Fruit fly (Drosophila melanogaster) whole organism, embryonic: ENCODE measurements around the gene CG11710.
"Not testable (repeated sequence)": the region's sequence is repeated elsewhere in the genome, so short reads cannot be mapped to it uniquely, and the experiment has no call there.

Experiments used
- Adf1 ChIP-seq: fragments of 200-800 bp; sonication (Bioruptor generic); IDR thresholded peaks from 2 replicates; pipeline ENCODE4 v1.3.6; 2022; ENCODE audit warnings: missing biosample characterization, missing genetic modification characterization
- Atf-2 ChIP-seq: fragments of 200-800 bp; sonication (Bioruptor generic); optimal IDR thresholded peaks from 2 replicates; lab custom pipeline; 2016; ENCODE audit warnings: missing biosample characterization, missing genetic modification characterization
- CG10321 ChIP-seq: fragments of 200-800 bp; sonication (Bioruptor generic); IDR thresholded peaks from 2 replicates; pipeline ENCODE4 v1.3.6; 2022; ENCODE audit warnings: missing biosample characterization, missing genetic modification characterization
- CG10431 ChIP-seq: fragments of 200-800 bp; sonication (Bioruptor generic); optimal IDR thresholded peaks from 3 replicates; lab custom pipeline; 2018; ENCODE audit warnings: missing biosample characterization, mild to moderate bottlenecking, missing genetic modification characterization
- CG11247 ChIP-seq: fragments of 200-800 bp; sonication (Bioruptor generic); IDR thresholded peaks from 2 replicates; pipeline ENCODE4 v1.3.6; 2022; ENCODE audit warnings: missing biosample characterization, missing genetic modification characterization
- CG15011 ChIP-seq: fragments of 200-800 bp; sonication (Bioruptor generic); optimal IDR thresholded peaks from 3 replicates; lab custom pipeline; 2018; ENCODE audit warnings: missing biosample characterization, mild to moderate bottlenecking, missing genetic modification characterization
- CG17912 ChIP-seq: fragments of 200-800 bp; sonication (Bioruptor generic); optimal IDR thresholded peaks from 2 replicates; lab custom pipeline; 2018; ENCODE audit warnings: missing biosample characterization, mild to moderate bottlenecking, missing genetic modification characterization
- CG1792 ChIP-seq: fragments of 200-800 bp; sonication (Bioruptor generic); optimal IDR thresholded peaks from 2 replicates; lab custom pipeline; 2016; ENCODE audit warnings: missing biosample characterization, missing genetic modification characterization
- CG1832 ChIP-seq: fragments of 200-800 bp; sonication (Bioruptor generic); optimal IDR thresholded peaks from 2 replicates; lab custom pipeline; 2017; ENCODE audit warnings: missing biosample characterization, mild to moderate bottlenecking, missing genetic modification characterization, inconsistent platforms
- CG2120 ChIP-seq: fragments of 200-800 bp; sonication (Bioruptor generic); optimal IDR thresholded peaks from 3 replicates; lab custom pipeline; 2016; ENCODE audit warnings: missing biosample characterization, missing genetic modification characterization
- CG30431 ChIP-seq: fragments of 200-800 bp; sonication (Bioruptor generic); optimal IDR thresholded peaks from 2 replicates; lab custom pipeline; 2017; ENCODE audit warnings: missing biosample characterization, missing genetic modification characterization
- CG4360 ChIP-seq: fragments of 200-800 bp; sonication (Bioruptor generic); IDR thresholded peaks from 2 replicates; pipeline ENCODE4 v1.3.6; 2022; ENCODE audit warnings: missing biosample characterization, missing genetic modification characterization
- CG9797 ChIP-seq: fragments of 200-800 bp; sonication (Bioruptor generic); optimal IDR thresholded peaks from 3 replicates; lab custom pipeline; 2018; ENCODE audit warnings: missing biosample characterization, mild to moderate bottlenecking, missing genetic modification characterization
- CTCF ChIP-seq: fragments of 200-800 bp; sonication (Bioruptor generic); optimal IDR thresholded peaks from 2 replicates; lab custom pipeline; 2017; ENCODE audit warnings: missing biosample characterization, mild to moderate bottlenecking, missing genetic modification characterization, moderate library complexity
- CrebB ChIP-seq: fragments of 200-800 bp; sonication (Bioruptor generic); optimal IDR thresholded peaks from 3 replicates; lab custom pipeline; 2018; ENCODE audit warnings: missing biosample characterization, mild to moderate bottlenecking, missing genetic modification characterization
- Dad ChIP-seq: fragments of 200-800 bp; sonication (Bioruptor generic); optimal IDR thresholded peaks from 3 replicates; lab custom pipeline; 2016; ENCODE audit warnings: missing biosample characterization, missing genetic modification characterization
- Dbx ChIP-seq: fragments of 200-800 bp; sonication (Bioruptor generic); IDR thresholded peaks from 3 replicates; pipeline ENCODE4 v1.3.6; 2022; ENCODE audit warnings: missing biosample characterization, missing genetic modification characterization
- Deaf1 ChIP-seq: fragments of 200-800 bp; optimal IDR thresholded peaks from 3 replicates; lab custom pipeline; 2019; ENCODE audit warnings: missing biosample characterization, mild to moderate bottlenecking, missing genetic modification characterization, moderate library complexity
- Gug ChIP-seq: fragments of 200-800 bp; sonication (Bioruptor generic); IDR thresholded peaks from 4 replicates; pipeline ENCODE4 v1.3.6; 2022; ENCODE audit warnings: missing biosample characterization, missing genetic modification characterization
- Hand ChIP-seq: fragments of 200-800 bp; sonication (Bioruptor generic); optimal IDR thresholded peaks from 2 replicates; lab custom pipeline; 2017; ENCODE audit warnings: mild to moderate bottlenecking, missing biosample characterization, missing genetic modification reagents, missing genetic modification characterization
- Med ChIP-seq: fragments of 200-800 bp; sonication (Bioruptor generic); peaks from one replicate; lab custom pipeline; 2016; ENCODE audit warnings: missing biosample characterization, missing genetic modification characterization, mild to moderate bottlenecking, inconsistent platforms, moderate library complexity
- Nf-YC ChIP-seq: fragments of 200-800 bp; optimal IDR thresholded peaks from 3 replicates; lab custom pipeline; 2019; ENCODE audit warnings: missing biosample characterization, mild to moderate bottlenecking, missing genetic modification characterization, moderate library complexity
- NfI ChIP-seq: fragments of 200-800 bp; sonication (Bioruptor generic); optimal IDR thresholded peaks from 3 replicates; lab custom pipeline; 2018; ENCODE audit warnings: missing biosample characterization, mild to moderate bottlenecking, missing genetic modification characterization, moderate library complexity
- Sox102F ChIP-seq: fragments of 200-800 bp; sonication (Bioruptor generic); optimal IDR thresholded peaks from 2 replicates; lab custom pipeline; 2018; ENCODE audit warnings: missing biosample characterization, mild to moderate bottlenecking, missing genetic modification characterization, moderate library complexity
- Trl ChIP-seq, 3 experiments: fragments of >200 bp in 2 of 3; fragments of 200-800 bp in 1 of 3; sonication (Bioruptor generic) in 1 of 3; optimal IDR thresholded peaks; 2 replicates in 1 of 3; 3 replicates in 2 of 3; lab custom pipeline; 2016 to 2017; ENCODE audit warnings: missing biosample characterization in 1 of 3, missing genetic modification characterization in 1 of 3
- Vsx1 ChIP-seq: fragments of 200-800 bp; sonication (Bioruptor generic); optimal IDR thresholded peaks from 2 replicates; lab custom pipeline; 2017; ENCODE audit warnings: missing biosample characterization, mild to moderate bottlenecking, missing genetic modification characterization, missing genetic modification reagents
- abd-A ChIP-seq: fragments of 200-800 bp; sonication (Bioruptor generic); optimal IDR thresholded peaks from 3 replicates; lab custom pipeline; 2019; ENCODE audit warnings: missing biosample characterization, mild to moderate bottlenecking, missing genetic modification characterization, moderate library complexity
- cg ChIP-seq: fragments of 200-800 bp; sonication (Bioruptor generic); optimal IDR thresholded peaks from 3 replicates; lab custom pipeline; 2019; ENCODE audit warnings: missing biosample characterization, mild to moderate bottlenecking, missing genetic modification characterization, moderate library complexity
- chinmo ChIP-seq: fragments of 200-800 bp; sonication (Bioruptor generic); IDR thresholded peaks from 4 replicates; pipeline ENCODE4 v1.3.6; 2022; ENCODE audit warnings: missing biosample characterization, missing genetic modification characterization; ENCODE audit not compliant: partially characterized antibody
- crol ChIP-seq: fragments of 200-800 bp; sonication (Bioruptor generic); IDR thresholded peaks from 2 replicates; pipeline ENCODE4 v1.3.6; 2022; ENCODE audit warnings: missing biosample characterization, missing genetic modification characterization
- crp ChIP-seq, 2 experiments: fragments of 200-800 bp; sonication (Bioruptor generic); optimal IDR thresholded peaks; 2 replicates in 1 of 2; 3 replicates in 1 of 2; lab custom pipeline; 2017; ENCODE audit warnings: missing biosample characterization in 2 of 2, missing genetic modification characterization in 2 of 2, mild to moderate bottlenecking in 1 of 2, moderate library complexity in 1 of 2
- ewg ChIP-seq: fragments of 200-800 bp; sonication (Bioruptor generic); optimal IDR thresholded peaks from 3 replicates; lab custom pipeline; 2017; ENCODE audit warnings: mild to moderate bottlenecking, missing biosample characterization, missing genetic modification reagents, missing genetic modification characterization
- fd102C ChIP-seq: fragments of 200-800 bp; sonication (Bioruptor generic); optimal IDR thresholded peaks from 2 replicates; lab custom pipeline; 2018; ENCODE audit warnings: missing biosample characterization, mild to moderate bottlenecking, missing genetic modification characterization, moderate library complexity
- ftz-f1 ChIP-seq: fragments of 200-800 bp; sonication (Bioruptor generic); optimal IDR thresholded peaks from 2 replicates; lab custom pipeline; 2016; ENCODE audit warnings: missing biosample characterization, missing genetic modification characterization
- fu2 ChIP-seq: fragments of 200-800 bp; sonication (Bioruptor generic); optimal IDR thresholded peaks from 2 replicates; lab custom pipeline; 2016; ENCODE audit warnings: missing biosample characterization, missing genetic modification characterization
- gem ChIP-seq: fragments of 200-800 bp; sonication (Bioruptor generic); optimal IDR thresholded peaks from 2 replicates; lab custom pipeline; 2019; ENCODE audit warnings: missing biosample characterization, mild to moderate bottlenecking, missing genetic modification characterization, moderate library complexity
- inv ChIP-seq: fragments of 200-800 bp; sonication (Bioruptor generic); IDR thresholded peaks from 2 replicates; pipeline ENCODE4 v1.3.6; 2022; ENCODE audit warnings: missing biosample characterization, missing genetic modification characterization; ENCODE audit not compliant: partially characterized antibody
- nmo ChIP-seq: fragments of 200-800 bp; sonication (Bioruptor generic); optimal IDR thresholded peaks from 2 replicates; lab custom pipeline; 2018; ENCODE audit warnings: missing biosample characterization, mild to moderate bottlenecking, missing genetic modification characterization, moderate library complexity
- org-1 ChIP-seq: fragments of 200-800 bp; sonication (Bioruptor generic); optimal IDR thresholded peaks from 2 replicates; lab custom pipeline; 2017; ENCODE audit warnings: missing biosample characterization, missing genetic modification characterization
- row ChIP-seq: fragments of 200-800 bp; sonication (Bioruptor generic); IDR thresholded peaks from 3 replicates; pipeline ENCODE4 v1.3.6; 2022; ENCODE audit warnings: missing biosample characterization, missing genetic modification characterization
- scrt ChIP-seq: fragments of 200-800 bp; sonication (Bioruptor generic); optimal IDR thresholded peaks from 2 replicates; lab custom pipeline; 2018; ENCODE audit warnings: missing biosample characterization, mild to moderate bottlenecking, missing genetic modification characterization, moderate library complexity
- sens ChIP-seq: fragments of 200-800 bp; sonication (Bioruptor generic); peaks from one replicate; lab custom pipeline; 2016; ENCODE audit warnings: missing biosample characterization, missing genetic modification characterization
- sim ChIP-seq: fragments of 200-800 bp; sonication (Bioruptor generic); IDR thresholded peaks from 2 replicates; pipeline ENCODE4 v1.3.6; 2022; ENCODE audit warnings: missing biosample characterization, missing genetic modification characterization
- slbo ChIP-seq: fragments of 200-800 bp; sonication (Bioruptor generic); IDR thresholded peaks from 2 replicates; pipeline ENCODE4 v1.3.6; 2022; ENCODE audit warnings: missing biosample characterization, missing genetic modification characterization
- trem ChIP-seq: fragments of 200-800 bp; optimal IDR thresholded peaks from 3 replicates; lab custom pipeline; 2019; ENCODE audit warnings: missing biosample characterization, mild to moderate bottlenecking, missing genetic modification characterization, moderate library complexity
- usp ChIP-seq: fragments of >200 bp; optimal IDR thresholded peaks from 2 replicates; lab custom pipeline; 2017; ENCODE audit warnings: missing biosample characterization, missing genetic modification characterization
- z ChIP-seq: fragments of 200-800 bp; sonication (Bioruptor generic); IDR thresholded peaks from 3 replicates; pipeline ENCODE4 v1.3.6; 2022; ENCODE audit warnings: missing biosample characterization, missing genetic modification characterization

Gene CG11710

dm6 chrX:20447865-20448584 lies 18.6 kb upstream of the CG11710 start (continued):
- TF ChIP-seq NfI, result peak; percentile 15
- TF ChIP-seq crol (GFP tag; lab: Robert Waterston, UW), result peak; percentile 60
- no peak for TF ChIP-seq CG30431
- peak; percentile 51 for TF ChIP-seq Deaf1
- TF ChIP-seq row (GFP tag; lab: Robert Waterston, UW), result peak; percentile 26; the same call in 2 of the 3 replicates
- peak; percentile 42 for TF ChIP-seq sens (GFP tag; lab: Kevin White, UChicago)
- no peak for TF ChIP-seq inv
- TF ChIP-seq Hand (GFP tag; lab: Kevin White, UChicago), result peak; percentile 49
- TF ChIP-seq gem (tag; lab: Kevin White, UChicago), result peak; percentile 37

- not testable (repeated sequence) for TF ChIP-seq CG10431 (GFP tag; lab: Kevin White, UChicago); CG1792 (GFP tag; lab: Kevin White, UChicago); Atf-2
Observed at dm6 chrX:20446071-20446470, 16.6 kb upstream of the CG11710 start, which contains the start of gene CG42578. CG42578 (plus strand) TSS chrX:20446371.

dm6 chrX:20436866-20437265 lies 7.4 kb upstream of the CG11710 start:
- TF ChIP-seq CG1832, result peak; percentile 44
- TF ChIP-seq Adf1 (GFP tag; lab: Robert Waterston, UW), result peak; percentile 61
- TF ChIP-seq sim (GFP tag; lab: Robert Waterston, UW), result no peak
- no peak for TF ChIP-seq CrebB (tag; lab: Kevin White, UChicago)
- peak; percentile 82 for TF ChIP-seq abd-A (tag; lab: Kevin White, UChicago)
- TF ChIP-seq usp (GFP tag; lab: Kevin White, UChicago), result no peak
- no peak for TF ChIP-seq CG15011
- TF ChIP-seq cg (GFP tag; lab: Kevin White, UChicago), result peak; percentile 63
- peak; percentile 47 for TF ChIP-seq scrt (GFP tag; lab: Kevin White, UChicago)
- TF ChIP-seq chinmo (GFP tag; lab: Robert Waterston, UW), result 0 out of 4 replicates have a peak, but pooled peaks have one; percentile 40
- no peak for TF ChIP-seq CG17912 (GFP tag; lab: Kevin White, UChicago)
- peak; percentile 50; the same call in 1 of the 2 replicates for TF ChIP-seq CG10321
- no peak for TF ChIP-seq Dad
- TF ChIP-seq ewg (GFP tag; lab: Kevin White, UChicago), result peak; percentile 20
- TF ChIP-seq ftz-f1 (GFP tag; lab: Kevin White, UChicago), result peak; percentile 49
- TF ChIP-seq Trl (optimal IDR thresholded peaks at IDR 0.05; lab: Kevin White, UChicago), result peak; percentile 7 to 57
- no peak for TF ChIP-seq Trl (GFP tag; optimal IDR thresholded peaks at IDR 0.05; lab: Kevin White, UChicago)
- TF ChIP-seq Nf-YC (tag; lab: Kevin White, UChicago), result peak; percentile 29
- peak in 1 of 2 experiments; percentile 55 for TF ChIP-seq crp (GFP tag; optimal IDR thresholded peaks at IDR 0.05; lab: Kevin White, UChicago)
- TF ChIP-seq Med, result peak; percentile 23
- TF ChIP-seq Gug (GFP tag; lab: Robert Waterston, UW), result no peak

- TF ChIP-seq trem, result no peak
- no peak for TF ChIP-seq CG11247 (GFP tag; lab: Robert Waterston, UW)
- TF ChIP-seq Dbx (GFP tag; lab: Robert Waterston, UW), result 0 out of 3 replicates have a peak, but pooled peaks have one; percentile 31
- TF ChIP-seq fd102C (GFP tag; lab: Kevin White, UChicago), result no peak
- peak; percentile 72 for TF ChIP-seq CG2120 (GFP tag; lab: Kevin White, UChicago)
- no peak for TF ChIP-seq CG9797 (GFP tag; lab: Kevin White, UChicago)
- TF ChIP-seq nmo (GFP tag; lab: Kevin White, UChicago), result no peak
- no peak for TF ChIP-seq Vsx1 (GFP tag; lab: Kevin White, UChicago)
- TF ChIP-seq z (GFP tag; lab: Robert Waterston, UW), result no peak
- TF ChIP-seq org-1 (GFP tag; lab: Kevin White, UChicago), result peak; percentile 23
- peak; percentile 33 for TF ChIP-seq Sox102F (GFP tag; lab: Kevin White, UChicago)
- no peak for TF ChIP-seq CG4360 (GFP tag; lab: Robert Waterston, UW)
- peak; percentile 66 for TF ChIP-seq slbo (GFP tag; lab: Robert Waterston, UW)
- peak; percentile 9 for TF ChIP-seq fu2 (GFP tag; lab: Kevin White, UChicago)
- TF ChIP-seq CTCF (GFP tag; lab: Kevin White, UChicago), result no peak
Observed at dm6 chrX:20434534-20434933, 5.1 kb upstream of the CG11710 start.
